Worm (Caenorhabditis elegans) whole organism, L4 larva: ENCODE measurements around the gene Y97E10AR.3.

Experiments used
- R02D3.7 ChIP-seq: fragments of 150-350 bp; sonication (generic microtip); optimal IDR thresholded peaks from 3 replicates; lab custom pipeline; 2014; ENCODE audit warnings: missing biosample characterization, missing genetic modification characterization
- aha-1 ChIP-seq: fragments of 150-350 bp; peaks from one replicate; lab custom pipeline; 2014; ENCODE audit warnings: missing biosample characterization, missing genetic modification characterization
- ceh-44 ChIP-seq: fragments of 200-800 bp; sonication (Bioruptor generic); IDR thresholded peaks from 2 replicates; pipeline ENCODE4 v1.3.6; 2022; ENCODE audit warnings: missing genetic modification reagents, missing genetic modification characterization, missing compliant biosample characterization
- daf-16 ChIP-seq, 3 experiments: sonication (generic microtip); optimal IDR thresholded peaks; 2 replicates each; lab custom pipeline; 2016 to 2017; ENCODE audit warnings: missing genetic modification characterization in 3 of 3, missing genetic modification reagents in 3 of 3, mild to moderate bottlenecking in 2 of 3, missing compliant biosample characterization in 2 of 3, missing biosample characterization in 1 of 3, moderate library complexity in 1 of 3
- dmd-9 ChIP-seq: fragments of 200-800 bp; sonication (Bioruptor generic); IDR thresholded peaks from 2 replicates; pipeline ENCODE4 v1.3.6; 2022; ENCODE audit warnings: missing genetic modification reagents, missing genetic modification characterization, missing compliant biosample characterization
- duxl-1 ChIP-seq: sonication (generic microtip); optimal IDR thresholded peaks from 2 replicates; lab custom pipeline; 2016; ENCODE audit warnings: mild to moderate bottlenecking, missing genetic modification characterization, moderate library complexity, missing compliant biosample characterization; ENCODE audit not compliant: poor library complexity
- egl-43 ChIP-seq: fragments of 200-800 bp; sonication (Bioruptor generic); IDR thresholded peaks from 2 replicates; pipeline ENCODE4 v1.3.6; 2022; ENCODE audit warnings: missing genetic modification reagents, missing genetic modification characterization, missing compliant biosample characterization
- hlh-11 ChIP-seq: fragments of 200-800 bp; sonication (Bioruptor generic); optimal IDR thresholded peaks from 2 replicates; lab custom pipeline; 2018; ENCODE audit warnings: mild to moderate bottlenecking, missing genetic modification characterization, missing compliant biosample characterization
- lin-29 ChIP-seq: fragments of 200-800 bp; sonication (Bioruptor generic); IDR thresholded peaks from 2 replicates; pipeline ENCODE4 v1.3.6; 2022; ENCODE audit warnings: missing genetic modification reagents, missing genetic modification characterization, missing compliant biosample characterization
- madf-9 ChIP-seq: fragments of 200-800 bp; sonication (Bioruptor generic); conservative IDR thresholded peaks from 2 replicates; pipeline ENCODE4 v1.3.6; 2022; ENCODE audit warnings: missing genetic modification reagents, missing genetic modification characterization, missing compliant biosample characterization
- nhr-76 ChIP-seq: fragments of 150-350 bp; optimal IDR thresholded peaks from 2 replicates; lab custom pipeline; 2014; ENCODE audit warnings: missing biosample characterization, missing genetic modification characterization
- unc-62 ChIP-seq, 3 experiments: fragments of 150-350 bp in 1 of 3; sonication (generic microtip); optimal IDR thresholded peaks in 2 of 3; peaks in 1 of 3; 1 replicate in 1 of 3; 2 replicates in 2 of 3; lab custom pipeline; 2014 to 2017; ENCODE audit warnings: missing biosample characterization in 3 of 3, missing genetic modification characterization in 3 of 3, missing genetic modification reagents in 3 of 3, missing genotype in 1 of 3
- zfp-3 ChIP-seq: fragments of 200-800 bp; sonication (Bioruptor generic); conservative IDR thresholded peaks from 2 replicates; pipeline ENCODE4 v1.3.6; 2022; ENCODE audit warnings: missing genetic modification reagents, missing genetic modification characterization, missing compliant biosample characterization

Y97E10AR.3 gene

DNA sequence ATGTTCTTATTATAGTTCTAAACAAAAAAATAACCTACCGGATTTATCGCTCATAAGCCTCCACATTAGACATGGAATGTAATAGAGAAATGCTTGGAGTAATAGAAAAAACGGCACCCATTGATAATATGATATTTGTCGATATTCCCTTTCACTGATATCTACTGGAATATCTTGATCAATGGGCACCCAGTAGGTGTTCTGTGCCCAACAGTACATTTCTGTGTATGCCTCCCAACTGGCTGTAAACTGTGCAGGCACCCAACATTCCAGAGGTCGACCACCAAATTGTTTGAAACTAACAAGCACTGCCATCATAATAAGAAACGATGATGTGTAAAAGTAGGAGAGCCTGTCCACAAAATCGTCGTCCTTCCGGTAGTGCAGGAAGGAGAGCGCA is 42.9 kb downstream of the Y97E10AR.3 start:
- peak in 1 of 2 experiments; percentile 96 for TF ChIP-seq unc-62 (GFP tag; optimal IDR thresholded peaks at IDR 0.05 in 1 of 2; lab: Kevin White, UChicago)
- TF ChIP-seq unc-62 (tag; optimal IDR thresholded peaks at IDR 0.05; lab: Kevin White, UChicago), result no peak
- TF ChIP-seq madf-9 (GFP tag; lab: Robert Waterston, UW), result no peak

DNA sequence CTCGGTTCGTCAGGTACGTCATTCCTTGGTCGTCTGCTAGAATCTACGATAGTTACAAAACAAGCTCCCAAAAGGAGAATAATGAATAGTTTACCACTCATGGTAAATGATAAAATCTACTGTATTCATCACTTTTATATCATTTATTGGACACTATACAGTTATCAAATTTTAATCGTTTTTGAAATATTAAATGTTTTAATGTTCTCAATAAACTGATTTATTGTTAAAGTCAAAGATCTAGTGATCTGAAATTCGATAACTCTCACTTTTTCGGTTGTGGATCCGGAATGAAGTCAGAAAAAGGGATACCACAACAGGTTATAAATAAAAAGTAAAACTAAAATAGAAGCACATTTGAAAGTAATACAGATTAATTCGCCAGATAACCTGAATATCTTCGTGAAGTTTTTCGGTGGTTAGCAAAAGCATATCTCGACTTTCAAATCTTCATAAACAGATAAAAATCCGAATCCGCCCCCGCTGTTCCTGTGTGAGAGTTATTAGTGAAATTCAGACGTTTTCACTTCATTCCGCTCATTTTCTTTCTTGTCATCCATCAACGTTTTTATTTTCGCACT is 48.5 kb downstream of the Y97E10AR.3 start, which contains the start of the genes clec-217 and F26D11.2:
TSS of gene clec-217 (minus strand) at position 101 of the 581 bp plus-strand sequence.
TSS of gene F26D11.2 (plus strand) at position 531 of the 581 bp plus-strand sequence.
- TF ChIP-seq dmd-9 (GFP tag; lab: Robert Waterston, UW), result no peak
- no peak for TF ChIP-seq lin-29
- no peak for TF ChIP-seq hlh-11 (tag; lab: Kevin White, UChicago)
- no peak for TF ChIP-seq duxl-1 (tag; lab: Kevin White, UChicago)
- no peak for TF ChIP-seq R02D3.7 (tag; lab: Kevin White, UChicago)
- no peak for TF ChIP-seq zfp-3

DNA sequence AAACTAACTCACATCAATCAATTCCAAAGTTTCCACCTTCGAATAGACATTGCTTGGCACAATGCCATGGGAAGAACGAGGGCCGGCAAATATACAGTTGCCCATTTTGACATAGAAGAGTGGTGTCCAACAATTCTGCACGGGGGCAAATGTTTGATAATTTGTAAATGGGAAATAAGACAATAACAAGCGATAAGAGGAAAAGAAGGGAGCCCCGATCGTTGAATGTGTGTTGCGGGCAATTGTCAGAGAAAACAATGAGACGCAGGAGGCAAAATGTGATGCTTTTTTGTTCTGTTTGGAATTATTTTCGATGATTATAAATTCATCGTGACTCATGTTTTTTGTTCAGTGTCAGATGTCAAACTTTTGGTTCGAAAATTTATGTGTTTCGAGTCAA is 51.1 kb downstream of the Y97E10AR.3 start, which contains the start of gene pals-34:
TSS of gene pals-34 (minus strand) at position 280 of the 400 bp plus-strand sequence.
- TF ChIP-seq daf-16 (GFP tag; optimal IDR thresholded peaks at IDR 0.05; lab: Kevin White, UChicago) (no peak), daf-16 (tag; optimal IDR thresholded peaks at IDR 0.05; lab: Kevin White, UChicago) (peak; percentile 80), nhr-76 (tag; lab: Kevin White, UChicago) (no peak), R02D3.7 (tag; lab: Kevin White, UChicago) (no peak), egl-43 (no peak), aha-1 (tag; lab: Kevin White, UChicago) (peak; percentile 24), ceh-44 (GFP tag; lab: Robert Waterston, UW) (no peak), dmd-9 (GFP tag; lab: Robert Waterston, UW) (no peak)
- TF ChIP-seq, all 104 proteins: peak for 2
